Worm (Caenorhabditis elegans) whole organism, L3 larva: ENCODE data around the gene Y76A2B.4.

Experiments
- daf-12 ChIP-seq: fragments of 150-350 bp; optimal IDR thresholded peaks from 2 replicates; lab custom pipeline; 2014; ENCODE audit warnings: missing biosample characterization, missing genetic modification reagents, missing genetic modification characterization
- fos-1 ChIP-seq: fragments of 150-350 bp; optimal IDR thresholded peaks from 2 replicates; lab custom pipeline; 2014; ENCODE audit warnings: missing biosample characterization, missing genetic modification characterization
- nhr-23 ChIP-seq: fragments of 150-350 bp; optimal IDR thresholded peaks from 2 replicates; lab custom pipeline; 2014; ENCODE audit warnings: missing biosample characterization, missing genetic modification reagents, missing genetic modification characterization
- nhr-237 ChIP-seq: fragments of 150-350 bp; optimal IDR thresholded peaks from 2 replicates; lab custom pipeline; 2014; ENCODE audit warnings: missing biosample characterization, missing genetic modification characterization

DNA sequence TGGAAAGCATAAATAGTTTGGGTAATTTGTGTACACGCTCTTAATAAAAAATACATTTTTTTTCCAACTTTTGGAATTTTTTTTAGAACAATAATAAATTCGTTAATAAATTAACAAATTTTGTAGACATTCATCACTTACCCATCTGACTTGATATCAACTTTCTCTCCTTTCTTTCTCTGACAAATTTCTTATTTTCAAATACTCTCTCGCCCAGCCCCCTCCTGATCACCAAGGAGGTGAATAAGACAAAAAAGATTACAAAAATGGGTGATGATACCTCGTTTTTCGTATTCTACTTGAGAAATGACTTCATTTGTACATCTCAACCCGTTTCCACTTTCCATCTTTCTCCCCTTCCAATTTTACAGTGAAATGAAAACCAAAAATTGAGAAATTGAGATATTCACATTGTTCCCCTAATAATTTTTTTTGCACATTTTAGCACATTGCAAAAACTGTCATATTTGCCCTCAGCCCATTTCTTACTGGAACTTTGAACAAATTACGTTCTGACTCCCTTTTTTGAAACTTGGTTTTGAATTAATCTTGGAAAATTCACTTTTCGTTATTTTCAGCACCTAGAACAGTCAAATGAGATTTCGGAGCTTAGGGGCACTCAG, 29.1 kb upstream of the Y76A2B.4 start, which contains the start of gene osm-7:
- TF ChIP-seq daf-12, result no peak
- TF ChIP-seq nhr-23 (tag; lab: Kevin White, UChicago), result no peak
- TF ChIP-seq nhr-237 (tag; lab: Kevin White, UChicago), result no peak
- TF ChIP-seq fos-1 (tag; lab: Kevin White, UChicago), result no peak
